Worm (Caenorhabditis elegans): Measurements from ENCODE around the gene cacn-1.

Gene cacn-1

DNA sequence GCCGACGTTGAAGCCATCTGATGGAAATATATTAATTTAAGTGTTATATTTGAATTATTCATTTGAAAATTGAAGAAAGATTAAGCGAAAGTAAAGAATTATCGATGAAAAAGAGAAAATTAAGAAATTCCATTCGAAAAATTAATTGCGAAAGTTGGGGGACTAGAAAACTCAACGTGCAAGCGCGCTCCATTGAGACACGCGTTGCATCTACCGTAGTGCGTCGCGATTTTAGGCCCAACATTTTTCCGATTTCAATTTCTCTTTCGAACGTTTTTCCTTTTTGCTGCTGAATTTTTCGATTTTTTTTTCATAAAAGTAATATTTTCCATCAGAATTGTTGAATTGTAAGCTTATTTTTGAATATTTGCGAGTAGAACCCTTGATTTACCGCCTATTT lies 12.4 kb upstream of the cacn-1 start, which contains the start of gene Y48B6A.1:
Y48B6A.1 (minus strand) TSS at position 17 of the 400 bp plus-strand sequence.
- TF ChIP-seq eor-1 (tag; optimal IDR thresholded peaks at IDR 0.05), result no peak
- peak; percentile 99 for TF ChIP-seq lin-15B (tag; optimal IDR thresholded peaks at IDR 0.05)
- TF ChIP-seq ztf-4 (tag; optimal IDR thresholded peaks at IDR 0.05), result no peak
- no peak for TF ChIP-seq nhr-28 (tag; optimal IDR thresholded peaks at IDR 0.05)
- TF ChIP-seq nhr-237 (tag; optimal IDR thresholded peaks at IDR 0.05), result no peak
- TF ChIP-seq nhr-11 (tag; optimal IDR thresholded peaks at IDR 0.05), result peak; percentile 84
- peak; percentile 77 for TF ChIP-seq fkh-10 (GFP tag; optimal IDR thresholded peaks at IDR 0.05)
- TF ChIP-seq nfya-1 (tag; optimal IDR thresholded peaks at IDR 0.05; ENCODE audit: insufficient read depth), result peak; percentile 98
- peak; percentile 53 for TF ChIP-seq nhr-76 (tag; optimal IDR thresholded peaks at IDR 0.05)
- peak; percentile 50 for TF ChIP-seq ceh-82 (tag; optimal IDR thresholded peaks at IDR 0.05)
- TF ChIP-seq lsy-12 (tag; optimal IDR thresholded peaks at IDR 0.05), result peak; percentile 88
- no peak for TF ChIP-seq nhr-67 (tag; optimal IDR thresholded peaks at IDR 0.05)
- no peak for TF ChIP-seq fos-1 (tag; optimal IDR thresholded peaks at IDR 0.05)
- TF ChIP-seq ceh-28 (tag; optimal IDR thresholded peaks at IDR 0.05), result peak; percentile 73
- TF ChIP-seq R02D3.7 (tag; optimal IDR thresholded peaks at IDR 0.05), result peak; percentile 82
- peak; percentile 64 for TF ChIP-seq hmg-11 (tag; optimal IDR thresholded peaks at IDR 0.05)
- TF ChIP-seq ZK546.5 (tag; optimal IDR thresholded peaks at IDR 0.05), result peak; percentile 9
- peak; percentile 15 for TF ChIP-seq ceh-16 (tag; optimal IDR thresholded peaks at IDR 0.05)
- no peak for TF ChIP-seq unc-62 (GFP tag; optimal IDR thresholded peaks at IDR 0.05)
- TF ChIP-seq aly-2 (tag; optimal IDR thresholded peaks at IDR 0.05), result no peak
- no peak for TF ChIP-seq nhr-12 (tag; optimal IDR thresholded peaks at IDR 0.05)
- TF ChIP-seq mdl-1 (tag; optimal IDR thresholded peaks at IDR 0.05), result peak; percentile 12
- TF ChIP-seq snpc-4 (tag; optimal IDR thresholded peaks at IDR 0.05), result peak; percentile 97
- TF ChIP-seq egl-5 (tag; optimal IDR thresholded peaks at IDR 0.05), result peak; percentile 90
- peak in 1 of 3 experiments; percentile 85 for TF ChIP-seq elt-3 (tag; optimal IDR thresholded peaks at IDR 0.05)
- peak; percentile 85 for TF ChIP-seq skn-1 (tag; optimal IDR thresholded peaks at IDR 0.05)
- no peak for TF ChIP-seq unc-39 (tag; optimal IDR thresholded peaks at IDR 0.05)
- TF ChIP-seq pqm-1 (tag; optimal IDR thresholded peaks at IDR 0.05), result peak; percentile 82
- TF ChIP-seq sea-2 (GFP tag; optimal IDR thresholded peaks at IDR 0.05), result no peak
- TF ChIP-seq nhr-43 (tag; optimal IDR thresholded peaks at IDR 0.05; ENCODE audit: poor library complexity, severe bottlenecking), result peak; percentile 95
- peak; percentile 99 for TF ChIP-seq pha-4 (tag; optimal IDR thresholded peaks at IDR 0.05)
- no peak for TF ChIP-seq egl-27 (tag; optimal IDR thresholded peaks at IDR 0.05)
- peak; percentile 96 for TF ChIP-seq nhr-25 (tag; optimal IDR thresholded peaks at IDR 0.05)
- no peak for TF ChIP-seq ceh-9 (tag; optimal IDR thresholded peaks at IDR 0.05)
- no peak for TF ChIP-seq daf-12 (tag; optimal IDR thresholded peaks at IDR 0.05)
- peak; percentile 76 for TF ChIP-seq jun-1 (tag; optimal IDR thresholded peaks at IDR 0.05)
- no peak for TF ChIP-seq fkh-2 (tag; optimal IDR thresholded peaks at IDR 0.05)
- peak; percentile 91 for TF ChIP-seq nhr-77 (tag; optimal IDR thresholded peaks at IDR 0.05)
- peak; percentile 64 for TF ChIP-seq elt-2 (tag; optimal IDR thresholded peaks at IDR 0.05)
- TF ChIP-seq nhr-23 (tag; optimal IDR thresholded peaks at IDR 0.05), result peak; percentile 95
- peak; percentile 96 for TF ChIP-seq lin-39 (tag; optimal IDR thresholded peaks at IDR 0.05)
- peak; percentile 18 for TF ChIP-seq zag-1 (tag; optimal IDR thresholded peaks at IDR 0.05)
- TF ChIP-seq ztf-11 (tag; optimal IDR thresholded peaks at IDR 0.05), result no peak
- no peak for TF ChIP-seq mml-1 (tag; optimal IDR thresholded peaks at IDR 0.05)
- TF ChIP-seq elt-1 (tag; optimal IDR thresholded peaks at IDR 0.05), result peak; percentile 35
- TF ChIP-seq ama-1 (optimal IDR thresholded peaks at IDR 0.05), result peak; percentile 88
- TF ChIP-seq tbx-2 (tag; optimal IDR thresholded peaks at IDR 0.05), result peak; percentile 55

DNA sequence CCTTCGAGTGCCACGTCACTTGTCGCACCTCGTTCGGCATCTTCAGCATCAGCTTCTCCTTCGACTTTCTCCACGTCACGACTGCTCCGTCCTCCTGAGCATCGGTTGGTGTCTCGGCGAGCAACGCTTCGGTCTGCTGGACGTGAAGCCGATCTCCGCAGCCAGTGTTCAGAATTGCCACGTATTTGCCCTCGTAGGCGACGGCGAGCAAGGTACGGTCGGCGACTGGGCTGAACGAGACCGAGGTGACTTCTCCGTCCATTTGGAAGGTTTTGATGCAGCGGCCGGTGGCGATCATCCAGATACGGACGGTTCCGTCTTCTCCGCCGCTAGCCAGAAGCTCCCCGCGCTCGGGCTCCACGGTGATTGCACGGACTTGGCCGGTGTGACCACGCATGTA lies 10.3 kb upstream of the cacn-1 start:
- no peak for TF ChIP-seq zag-1 (tag; optimal IDR thresholded peaks at IDR 0.05)
- TF ChIP-seq snpc-4 (tag; optimal IDR thresholded peaks at IDR 0.05), result no peak
- TF ChIP-seq lsy-12 (tag; optimal IDR thresholded peaks at IDR 0.05), result no peak
- no peak for TF ChIP-seq elt-1 (tag; optimal IDR thresholded peaks at IDR 0.05)
- no peak for TF ChIP-seq R02D3.7 (tag; optimal IDR thresholded peaks at IDR 0.05)
- no peak for TF ChIP-seq unc-39 (tag; optimal IDR thresholded peaks at IDR 0.05)
- TF ChIP-seq daf-12 (tag; optimal IDR thresholded peaks at IDR 0.05), result no peak
- TF ChIP-seq ceh-82 (tag; optimal IDR thresholded peaks at IDR 0.05), result no peak
- no peak for TF ChIP-seq aly-2 (tag; optimal IDR thresholded peaks at IDR 0.05)
- TF ChIP-seq mdl-1 (tag; optimal IDR thresholded peaks at IDR 0.05), result no peak
- no peak for TF ChIP-seq nhr-23 (tag; optimal IDR thresholded peaks at IDR 0.05)
- no peak for TF ChIP-seq fos-1 (tag; optimal IDR thresholded peaks at IDR 0.05)
- TF ChIP-seq elt-2 (tag; optimal IDR thresholded peaks at IDR 0.05), result no peak
- no peak for TF ChIP-seq ceh-28 (tag; optimal IDR thresholded peaks at IDR 0.05)
- TF ChIP-seq nhr-12 (tag; optimal IDR thresholded peaks at IDR 0.05), result no peak

Data from whole organism, L3 larva.